Worm (Caenorhabditis elegans) whole organism, young adult: Measurements from ENCODE around the gene math-26.
"Not testable (repeated sequence)": the region's sequence is repeated elsewhere in the genome, so short reads cannot be mapped to it uniquely, and the experiment has no call there.

Source experiments
- B0035.1 ChIP-seq: sonication (generic microtip); optimal IDR thresholded peaks from 2 replicates; lab custom pipeline; 2016; ENCODE audit warnings: missing genetic modification characterization, mild to moderate bottlenecking, missing compliant biosample characterization, missing genotype, missing genetic modification reagents
- F22D6.2 ChIP-seq: sonication (generic microtip); optimal IDR thresholded peaks from 2 replicates; lab custom pipeline; 2016; ENCODE audit warnings: mild to moderate bottlenecking, missing genetic modification characterization, missing compliant biosample characterization
- K12H6.12 ChIP-seq: fragments of 200-800 bp; sonication (Bioruptor generic); optimal IDR thresholded peaks from 2 replicates; lab custom pipeline; 2018; ENCODE audit warnings: mild to moderate bottlenecking, missing genetic modification characterization, missing compliant biosample characterization
- Y95B8A.8 ChIP-seq: fragments of 200-800 bp; sonication (Bioruptor generic); IDR thresholded peaks from 2 replicates; pipeline ENCODE4 v1.3.6; 2022; ENCODE audit warnings: missing genetic modification reagents, missing genetic modification characterization, missing compliant biosample characterization
- ama-1 ChIP-seq, 3 experiments: fragments of 150-350 bp in 1 of 3; sonication (generic microtip) in 2 of 3; optimal IDR thresholded peaks; 2 replicates each; lab custom pipeline; 2014 to 2018; ENCODE audit warnings: missing biosample characterization in 2 of 3, missing genetic modification characterization in 2 of 3, missing genetic modification reagents in 2 of 3
- ccch-3 ChIP-seq: fragments of 200-800 bp; sonication (Bioruptor generic); optimal IDR thresholded peaks from 2 replicates; lab custom pipeline; 2018; ENCODE audit warnings: mild to moderate bottlenecking, missing genetic modification characterization, missing compliant biosample characterization
- ceh-91 ChIP-seq: fragments of 200-800 bp; sonication (Bioruptor generic); IDR thresholded peaks from 2 replicates; pipeline ENCODE4 v1.3.6; 2022; ENCODE audit warnings: missing genetic modification reagents, missing genetic modification characterization, missing compliant biosample characterization
- ekl-4 ChIP-seq: fragments of 200-800 bp; sonication (Bioruptor generic); IDR thresholded peaks from 2 replicates; pipeline ENCODE4 v1.3.6; 2022; ENCODE audit warnings: missing genetic modification reagents, missing genetic modification characterization, missing compliant biosample characterization
- nfya-1 ChIP-seq: sonication (generic microtip); optimal IDR thresholded peaks from 2 replicates; lab custom pipeline; 2017; ENCODE audit warnings: antibody characterized with exemption, missing compliant biosample characterization, missing genetic modification characterization, borderline replicate concordance; ENCODE audit not compliant: insufficient read depth
- nhr-90 ChIP-seq: sonication (generic microtip); optimal IDR thresholded peaks from 2 replicates; lab custom pipeline; 2016; ENCODE audit warnings: missing genotype, mild to moderate bottlenecking, missing genetic modification characterization, missing compliant biosample characterization
- rpc-1 ChIP-seq, 2 experiments: fragments of 150-350 bp in 1 of 2; sonication (generic microtip) in 1 of 2; optimal IDR thresholded peaks; 2 replicates each; lab custom pipeline; 2014 to 2018; ENCODE audit warnings: missing biosample characterization in 1 of 2, missing genetic modification characterization in 1 of 2, missing genetic modification reagents in 1 of 2, missing genotype in 1 of 2
- tbp1 ChIP-seq: fragments of 200-800 bp; sonication (Bioruptor generic); optimal IDR thresholded peaks from 2 replicates; lab custom pipeline; 2018; ENCODE audit warnings: mild to moderate bottlenecking, missing genetic modification characterization, missing compliant biosample characterization
- zfh-2 ChIP-seq: fragments of 200-800 bp; sonication (Bioruptor generic); conservative IDR thresholded peaks from 2 replicates; pipeline ENCODE4 v1.3.6; 2022; ENCODE audit warnings: missing genetic modification reagents, missing genetic modification characterization, missing compliant biosample characterization

DNA sequence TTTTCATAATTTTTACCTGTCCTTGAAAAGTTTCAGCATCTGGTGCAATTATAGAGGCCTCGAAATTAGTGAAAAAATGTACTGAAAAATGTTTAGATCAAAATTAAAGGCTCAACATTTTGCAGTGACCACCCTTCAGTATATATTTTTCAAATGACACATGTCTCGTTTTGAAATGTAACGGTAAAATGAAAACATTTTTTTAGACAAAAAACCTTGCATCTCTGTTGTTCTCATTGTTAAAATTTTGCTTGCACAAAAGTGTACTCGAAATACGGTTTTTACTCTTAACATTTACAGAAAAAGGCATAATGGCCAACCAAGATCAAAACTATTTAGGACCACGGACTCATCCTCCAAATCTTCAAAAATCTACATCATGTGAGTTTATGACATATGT, 52.9 kb downstream of the math-26 start, which contains the start of gene math-41:
- not testable (repeated sequence) for TF ChIP-seq ama-1 (optimal IDR thresholded peaks at IDR 0.05; lab: Kevin White, UChicago); ama-1 (GFP tag; optimal IDR thresholded peaks at IDR 0.05; lab: Kevin White, UChicago); ekl-4 (GFP tag; lab: Robert Waterston, UW); K12H6.12 (tag; lab: Kevin White, UChicago); nfya-1 (tag; lab: Kevin White, UChicago); nhr-90 (tag; lab: Kevin White, UChicago); Y95B8A.8 (GFP tag; lab: Robert Waterston, UW); B0035.1 (tag; lab: Kevin White, UChicago); ccch-3 (GFP tag; lab: Kevin White, UChicago); ceh-91 (GFP tag; lab: Robert Waterston, UW); rpc-1 (optimal IDR thresholded peaks at IDR 0.05; lab: Kevin White, UChicago); rpc-1 (tag; optimal IDR thresholded peaks at IDR 0.05; lab: Kevin White, UChicago); tbp1 (GFP tag; lab: Kevin White, UChicago); zfh-2 (GFP tag; lab: Robert Waterston, UW); F22D6.2 (tag; lab: Kevin White, UChicago)
